Worm (Caenorhabditis elegans): Measurements from ENCODE around the gene D2096.12.
A peak's percentile ranks its signal among the peaks of the same experiment; 100 is the strongest.
"Not testable (repeated sequence)": the region's sequence is repeated elsewhere in the genome, so short reads cannot be mapped to it uniquely, and the experiment has no call there.

Gene D2096.12

ce11 chrIV:8378280-8378679 lies 15.0 kb downstream of the D2096.12 start:
- TF ChIP-seq W03F9.2 (tag; optimal IDR thresholded peaks at IDR 0.05) (no peak), him-1 (tag; optimal IDR thresholded peaks at IDR 0.05) (no peak)

- peak; percentile 89 for TF ChIP-seq W03F9.2 (tag; optimal IDR thresholded peaks at IDR 0.05)
- no peak for TF ChIP-seq dao-5 (tag; optimal IDR thresholded peaks at IDR 0.05)
Measured at ce11 chrIV:8379278-8379677, 16.0 kb downstream of the D2096.12 start, which contains the start of gene nap-1. Gene nap-1 (minus strand): TSS chrIV:8379319.

ce11 chrIV:8379683-8380082 lies 16.4 kb downstream of the D2096.12 start, which contains the start of gene praf-3:
Gene praf-3 (plus strand): TSS chrIV:8379983.
- TF ChIP-seq W03F9.2 (tag; optimal IDR thresholded peaks at IDR 0.05): no peak
- no peak for TF ChIP-seq him-1 (tag; optimal IDR thresholded peaks at IDR 0.05)
- TF ChIP-seq dao-5 (tag; optimal IDR thresholded peaks at IDR 0.05): no peak

- TF ChIP-seq W03F9.2 (tag; optimal IDR thresholded peaks at IDR 0.05) (no peak), him-1 (tag; optimal IDR thresholded peaks at IDR 0.05) (no peak), dao-5 (tag; optimal IDR thresholded peaks at IDR 0.05) (no peak)
Measured at ce11 chrIV:8380266-8380850, 17.1 kb downstream of the D2096.12 start.

ce11 chrIV:8382695-8383094 lies 19.4 kb downstream of the D2096.12 start, which contains the start of gene D2096.9:
Gene D2096.9 (minus strand): TSS chrIV:8382795.
- TF ChIP-seq dao-5 (tag; optimal IDR thresholded peaks at IDR 0.05) (no peak), him-1 (tag; optimal IDR thresholded peaks at IDR 0.05) (no peak), W03F9.2 (tag; optimal IDR thresholded peaks at IDR 0.05) (no peak)

ce11 chrIV:8384737-8385136 lies 21.5 kb downstream of the D2096.12 start:
- TF ChIP-seq him-1 (tag; optimal IDR thresholded peaks at IDR 0.05): no peak
- no peak for TF ChIP-seq dao-5 (tag; optimal IDR thresholded peaks at IDR 0.05)
- TF ChIP-seq W03F9.2 (tag; optimal IDR thresholded peaks at IDR 0.05): no peak

- no peak for TF ChIP-seq him-1 (tag; optimal IDR thresholded peaks at IDR 0.05)
- no peak for TF ChIP-seq dao-5 (tag; optimal IDR thresholded peaks at IDR 0.05)
Measured at ce11 chrIV:8385662-8386061, 22.4 kb downstream of the D2096.12 start.

ce11 chrIV:8389139-8389538 lies 25.9 kb downstream of the D2096.12 start, which contains the start of gene D2096.10:
Gene D2096.10 (minus strand): TSS chrIV:8389239.
- not testable (repeated sequence) for TF ChIP-seq W03F9.2, dao-5, him-1 (tag; optimal IDR thresholded peaks at IDR 0.05)

ce11 chrIV:8394105-8394504 lies 30.8 kb downstream of the D2096.12 start, which contains the start of gene D2096.11:
Gene D2096.11 (minus strand): TSS chrIV:8394205.
- TF ChIP-seq W03F9.2 (tag; optimal IDR thresholded peaks at IDR 0.05) (no peak), dao-5 (tag; optimal IDR thresholded peaks at IDR 0.05) (no peak), him-1 (tag; optimal IDR thresholded peaks at IDR 0.05) (no peak)

ce11 chrIV:8396348-8396747 lies 33.1 kb downstream of the D2096.12 start, which contains the start of gene timm-17B.2:
Gene timm-17B.2 (plus strand): TSS chrIV:8396648.
- TF ChIP-seq him-1 (tag; optimal IDR thresholded peaks at IDR 0.05): no peak
- TF ChIP-seq dao-5 (tag; optimal IDR thresholded peaks at IDR 0.05): no peak
- no peak for TF ChIP-seq W03F9.2 (tag; optimal IDR thresholded peaks at IDR 0.05)

- no peak for TF ChIP-seq dao-5 (tag; optimal IDR thresholded peaks at IDR 0.05)
- TF ChIP-seq W03F9.2 (tag; optimal IDR thresholded peaks at IDR 0.05): no peak
- no peak for TF ChIP-seq him-1 (tag; optimal IDR thresholded peaks at IDR 0.05)
Measured at ce11 chrIV:8397814-8398213, 34.6 kb downstream of the D2096.12 start.

Data from whole organism, L4/young adult.